Worm (Caenorhabditis elegans) whole organism, mixed stage, embryonic: ENCODE data around the gene twk-42.

Experiments
- blmp-1 ChIP-seq: fragments of 150-350 bp; optimal IDR thresholded peaks from 2 replicates; lab custom pipeline; 2014; ENCODE audit warnings: missing biosample characterization, missing genetic modification characterization
- ceh-83 ChIP-seq: fragments of 200-800 bp; sonication (Bioruptor generic); optimal IDR thresholded peaks from 2 replicates; lab custom pipeline; 2018; ENCODE audit warnings: mild to moderate bottlenecking, missing genetic modification characterization, missing compliant biosample characterization
- elt-3 ChIP-seq: fragments of 150-350 bp; optimal IDR thresholded peaks from 2 replicates; lab custom pipeline; 2014; ENCODE audit warnings: missing biosample characterization, missing genetic modification characterization
- flh-1 ChIP-seq: fragments of 200-800 bp; sonication (Bioruptor generic); optimal IDR thresholded peaks from 2 replicates; lab custom pipeline; 2018; ENCODE audit warnings: mild to moderate bottlenecking, missing genetic modification characterization, moderate library complexity, missing compliant biosample characterization
- ham-2 ChIP-seq: fragments of 200-800 bp; sonication (Bioruptor generic); optimal IDR thresholded peaks from 2 replicates; lab custom pipeline; 2018; ENCODE audit warnings: mild to moderate bottlenecking, missing genetic modification characterization, missing compliant biosample characterization
- lin-13 ChIP-seq: fragments of 150-350 bp; optimal IDR thresholded peaks from 2 replicates; lab custom pipeline; 2014; ENCODE audit warnings: missing biosample characterization, missing genetic modification characterization
- unc-62 ChIP-seq: fragments of 150-350 bp; optimal IDR thresholded peaks from 2 replicates; lab custom pipeline; 2014; ENCODE audit warnings: missing biosample characterization, missing genetic modification reagents, missing genetic modification characterization
- ztf-11 ChIP-seq: fragments of 150-350 bp; optimal IDR thresholded peaks from 2 replicates; lab custom pipeline; 2014; ENCODE audit warnings: missing biosample characterization, missing genetic modification characterization

DNA sequence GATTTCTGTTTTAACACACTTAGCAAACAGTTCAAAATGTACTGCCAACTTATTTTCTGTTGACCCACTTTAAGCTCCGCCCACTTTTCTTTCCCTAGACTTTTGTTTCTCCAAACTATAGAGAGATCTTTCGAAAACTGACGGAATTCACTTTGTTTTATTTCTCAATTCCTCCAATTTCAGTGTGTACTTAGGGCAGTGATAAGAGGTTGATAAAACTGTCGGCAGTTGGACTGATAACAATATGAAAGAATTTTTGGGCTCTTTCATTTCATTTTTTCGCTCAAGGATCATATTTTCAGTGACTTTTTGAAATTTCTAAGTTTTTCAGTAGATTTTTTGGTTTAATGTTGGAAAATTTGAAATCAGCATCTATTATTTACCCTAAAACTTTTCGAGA, 22.6 kb upstream of the twk-42 start:
- TF ChIP-seq flh-1 (GFP tag; lab: Kevin White, UChicago) = no peak
- TF ChIP-seq lin-13 (tag; lab: Kevin White, UChicago) = no peak
- no peak for TF ChIP-seq ceh-83 (GFP tag; lab: Kevin White, UChicago)
- no peak for TF ChIP-seq unc-62 (GFP tag; lab: Kevin White, UChicago)
- TF ChIP-seq ham-2 (GFP tag; lab: Kevin White, UChicago) = no peak
- no peak for TF ChIP-seq ztf-11 (tag; lab: Kevin White, UChicago)
- no peak for TF ChIP-seq blmp-1
- no peak for TF ChIP-seq elt-3 (tag; lab: Kevin White, UChicago)
